Fruit fly (Drosophila melanogaster) whole organism, prepupa: ENCODE data around the gene IFT57.
A peak's percentile ranks its signal among the peaks of the same experiment; 100 is the strongest.

Source experiments
- Blimp-1 ChIP-seq: fragments of 200-800 bp; sonication (Bioruptor generic); optimal IDR thresholded peaks from 3 replicates; lab custom pipeline; 2017; ENCODE audit warnings: missing biosample characterization, missing genetic modification characterization, mild to moderate bottlenecking, moderate library complexity, missing genetic modification reagents
- CG10631 ChIP-seq: fragments of 200-800 bp; sonication (Bioruptor generic); optimal IDR thresholded peaks from 2 replicates; lab custom pipeline; 2016; ENCODE audit warnings: missing biosample characterization, missing genetic modification characterization
- CG10669 ChIP-seq: fragments of 200-800 bp; sonication (Bioruptor generic); optimal IDR thresholded peaks from 3 replicates; lab custom pipeline; 2018; ENCODE audit warnings: missing biosample characterization, mild to moderate bottlenecking, missing genetic modification characterization, moderate library complexity
- CG11294 ChIP-seq: fragments of 200-800 bp; sonication (Bioruptor generic); IDR thresholded peaks from 2 replicates; pipeline ENCODE4 v1.3.6; 2022; ENCODE audit warnings: missing biosample characterization, missing genetic modification characterization
- CG11902 ChIP-seq: fragments of 200-800 bp; sonication (Bioruptor generic); optimal IDR thresholded peaks from 3 replicates; lab custom pipeline; 2016; ENCODE audit warnings: missing biosample characterization, missing genetic modification characterization
- CG15336 ChIP-seq: fragments of 200-800 bp; sonication (Bioruptor generic); IDR thresholded peaks from 2 replicates; pipeline ENCODE4 v1.3.6; 2022; ENCODE audit warnings: missing biosample characterization, missing genetic modification characterization
- CG3032 ChIP-seq: fragments of 200-800 bp; optimal IDR thresholded peaks from 2 replicates; lab custom pipeline; 2019; ENCODE audit warnings: missing biosample characterization, mild to moderate bottlenecking, missing genetic modification characterization, moderate library complexity
- CG31627 ChIP-seq: fragments of 200-800 bp; sonication (Bioruptor generic); optimal IDR thresholded peaks from 3 replicates; lab custom pipeline; 2016; ENCODE audit warnings: missing biosample characterization, missing genetic modification characterization
- CG32006 ChIP-seq: fragments of 200-800 bp; sonication (Bioruptor generic); optimal IDR thresholded peaks from 3 replicates; lab custom pipeline; 2017; ENCODE audit warnings: missing biosample characterization, mild to moderate bottlenecking, missing genetic modification characterization
- CG34406 ChIP-seq: fragments of 200-800 bp; sonication (Bioruptor generic); optimal IDR thresholded peaks from 3 replicates; lab custom pipeline; 2016; ENCODE audit warnings: missing biosample characterization, missing genetic modification characterization
- CG3919 ChIP-seq: fragments of 200-800 bp; sonication (Bioruptor generic); optimal IDR thresholded peaks from 3 replicates; lab custom pipeline; 2016; ENCODE audit warnings: missing biosample characterization, missing genetic modification characterization
- CG4318 ChIP-seq: fragments of 200-800 bp; sonication (Bioruptor generic); optimal IDR thresholded peaks from 3 replicates; lab custom pipeline; 2017; ENCODE audit warnings: missing biosample characterization, mild to moderate bottlenecking, missing genetic modification characterization
- CG6163 ChIP-seq: fragments of 200-800 bp; sonication (Bioruptor generic); IDR thresholded peaks from 3 replicates; pipeline ENCODE4 v1.3.6; 2022; ENCODE audit warnings: missing biosample characterization, missing genetic modification characterization
- CG6792 ChIP-seq: fragments of 200-800 bp; sonication (Bioruptor generic); optimal IDR thresholded peaks from 3 replicates; lab custom pipeline; 2016; ENCODE audit warnings: missing biosample characterization, missing genetic modification characterization
- CG6808 ChIP-seq: fragments of 200-800 bp; sonication (Bioruptor generic); optimal IDR thresholded peaks from 3 replicates; lab custom pipeline; 2017; ENCODE audit warnings: missing biosample characterization, missing genetic modification characterization, mild to moderate bottlenecking, moderate library complexity, missing genetic modification reagents
- CG6854 ChIP-seq: fragments of 200-800 bp; sonication (Bioruptor generic); optimal IDR thresholded peaks from 2 replicates; lab custom pipeline; 2017; ENCODE audit warnings: missing biosample characterization, mild to moderate bottlenecking, missing genetic modification characterization
- CG7368 ChIP-seq: fragments of 200-800 bp; sonication (Bioruptor generic); optimal IDR thresholded peaks from 3 replicates; lab custom pipeline; 2016; ENCODE audit warnings: missing biosample characterization, missing genetic modification characterization
- CG8119 ChIP-seq: fragments of 200-800 bp; sonication (Bioruptor generic); IDR thresholded peaks from 3 replicates; pipeline ENCODE4 v1.3.6; 2022; ENCODE audit warnings: missing biosample characterization, missing genetic modification characterization
- CG8319 ChIP-seq: fragments of 200-800 bp; sonication (Bioruptor generic); optimal IDR thresholded peaks from 3 replicates; lab custom pipeline; 2016; ENCODE audit warnings: missing biosample characterization, missing genetic modification characterization
- CG8632 ChIP-seq: fragments of 200-800 bp; sonication (Bioruptor generic); optimal IDR thresholded peaks from 3 replicates; lab custom pipeline; 2016; ENCODE audit warnings: missing biosample characterization, missing genetic modification characterization
- CG9139 ChIP-seq: fragments of 200-800 bp; sonication (Bioruptor generic); optimal IDR thresholded peaks from 3 replicates; lab custom pipeline; 2017; ENCODE audit warnings: missing biosample characterization, mild to moderate bottlenecking, missing genetic modification characterization
- Eip75B ChIP-seq: fragments of 200-800 bp; sonication (Bioruptor generic); optimal IDR thresholded peaks from 3 replicates; lab custom pipeline; 2016; ENCODE audit warnings: missing biosample characterization, missing genetic modification characterization
- Eip78C ChIP-seq: fragments of 200-800 bp; sonication (Bioruptor generic); peaks from one replicate; lab custom pipeline; 2016; ENCODE audit warnings: missing biosample characterization, missing genetic modification characterization
- Eip93F ChIP-seq: fragments of 200-800 bp; sonication (Bioruptor generic); optimal IDR thresholded peaks from 2 replicates; lab custom pipeline; 2016; ENCODE audit warnings: missing biosample characterization, mild to moderate bottlenecking, missing genetic modification characterization
- Ets21C ChIP-seq: fragments of 200-800 bp; sonication (Bioruptor generic); optimal IDR thresholded peaks from 3 replicates; lab custom pipeline; 2016; ENCODE audit warnings: missing biosample characterization, missing genetic modification characterization
- Ets96B ChIP-seq: fragments of 200-800 bp; optimal IDR thresholded peaks from 2 replicates; lab custom pipeline; 2019; ENCODE audit warnings: missing biosample characterization, mild to moderate bottlenecking, missing genetic modification characterization, moderate library complexity
- Gug ChIP-seq: fragments of 200-800 bp; sonication (Bioruptor generic); IDR thresholded peaks from 2 replicates; pipeline ENCODE4 v1.3.6; 2022; ENCODE audit warnings: missing biosample characterization, missing genetic modification characterization
- Hr4 ChIP-seq: fragments of 200-800 bp; sonication (Bioruptor generic); optimal IDR thresholded peaks from 3 replicates; lab custom pipeline; 2016; ENCODE audit warnings: missing biosample characterization, missing genetic modification characterization
- Lpt ChIP-seq: fragments of 200-800 bp; sonication (Bioruptor generic); optimal IDR thresholded peaks from 3 replicates; lab custom pipeline; 2016; ENCODE audit warnings: missing biosample characterization, missing genetic modification characterization
- Smox ChIP-seq: fragments of 200-800 bp; sonication (Bioruptor generic); optimal IDR thresholded peaks from 3 replicates; lab custom pipeline; 2016; ENCODE audit warnings: missing biosample characterization, missing genetic modification characterization
- Sox14 ChIP-seq: fragments of 200-800 bp; sonication (Bioruptor generic); optimal IDR thresholded peaks from 3 replicates; lab custom pipeline; 2016; ENCODE audit warnings: missing biosample characterization, missing genetic modification characterization
- Sox15 ChIP-seq: fragments of 200-800 bp; sonication (Bioruptor generic); optimal IDR thresholded peaks from 3 replicates; lab custom pipeline; 2016; ENCODE audit warnings: missing biosample characterization, missing genetic modification characterization
- achi ChIP-seq: fragments of 200-800 bp; sonication (Bioruptor generic); optimal IDR thresholded peaks from 3 replicates; lab custom pipeline; 2016; ENCODE audit warnings: missing biosample characterization, missing genetic modification characterization
- cyc ChIP-seq: fragments of 200-800 bp; sonication (Bioruptor generic); optimal IDR thresholded peaks from 3 replicates; lab custom pipeline; 2016; ENCODE audit warnings: missing biosample characterization, missing genetic modification characterization
- dsx ChIP-seq: fragments of 200-800 bp; optimal IDR thresholded peaks from 3 replicates; lab custom pipeline; 2019; ENCODE audit warnings: missing biosample characterization, mild to moderate bottlenecking, missing genetic modification characterization, moderate library complexity; ENCODE audit not compliant: poor library complexity, severe bottlenecking
- eg ChIP-seq: fragments of 200-800 bp; sonication (Bioruptor generic); IDR thresholded peaks from 3 replicates; pipeline ENCODE4 v1.3.6; 2022; ENCODE audit warnings: missing biosample characterization, missing genetic modification characterization
- esn ChIP-seq: fragments of 200-800 bp; sonication (Bioruptor generic); optimal IDR thresholded peaks from 2 replicates; lab custom pipeline; 2016; ENCODE audit warnings: missing biosample characterization, mild to moderate bottlenecking, missing genetic modification characterization, moderate library complexity
- fd59A ChIP-seq: fragments of 200-800 bp; sonication (Bioruptor generic); optimal IDR thresholded peaks from 2 replicates; lab custom pipeline; 2017; ENCODE audit warnings: missing biosample characterization, mild to moderate bottlenecking, missing genetic modification characterization, missing genetic modification reagents
- fd85E ChIP-seq: fragments of 200-800 bp; sonication (Bioruptor generic); optimal IDR thresholded peaks from 3 replicates; lab custom pipeline; 2016; ENCODE audit warnings: missing biosample characterization, missing genetic modification characterization
- fkh ChIP-seq: fragments of 200-800 bp; sonication (Bioruptor generic); optimal IDR thresholded peaks from 3 replicates; lab custom pipeline; 2017; ENCODE audit warnings: missing biosample characterization, mild to moderate bottlenecking, missing genetic modification characterization, moderate library complexity
- net ChIP-seq: fragments of 200-800 bp; sonication (Bioruptor generic); optimal IDR thresholded peaks from 3 replicates; lab custom pipeline; 2016; ENCODE audit warnings: missing biosample characterization, missing genetic modification characterization
- pdm3 ChIP-seq: fragments of 200-800 bp; sonication (Bioruptor generic); optimal IDR thresholded peaks from 3 replicates; lab custom pipeline; 2016; ENCODE audit warnings: missing biosample characterization, missing genetic modification characterization
- salr ChIP-seq, 2 experiments: fragments of 200-800 bp; sonication (Bioruptor generic); optimal IDR thresholded peaks; 3 replicates each; lab custom pipeline; 2016 to 2018; ENCODE audit warnings: missing biosample characterization in 2 of 2, missing genetic modification characterization in 2 of 2, mild to moderate bottlenecking in 1 of 2
- ss ChIP-seq, 2 experiments: fragments of 200-800 bp; sonication (Bioruptor generic); optimal IDR thresholded peaks; 2 replicates in 1 of 2; 3 replicates in 1 of 2; lab custom pipeline; 2017 to 2018; ENCODE audit warnings: mild to moderate bottlenecking in 2 of 2, missing biosample characterization in 2 of 2, missing genetic modification characterization in 2 of 2, moderate library complexity in 1 of 2
- svp ChIP-seq: fragments of 200-800 bp; sonication (Bioruptor generic); peaks from one replicate; lab custom pipeline; 2016; ENCODE audit warnings: missing biosample characterization, missing genetic modification characterization
- vri ChIP-seq: fragments of 200-800 bp; sonication (Bioruptor generic); optimal IDR thresholded peaks from 3 replicates; lab custom pipeline; 2016; ENCODE audit warnings: missing biosample characterization, mild to moderate bottlenecking, missing genetic modification characterization

The IFT57 gene

dm6 chr2L:3562435-3562834 is 31.8 kb downstream of the IFT57 start (continued):
- TF ChIP-seq CG6854 (GFP tag; lab: Kevin White, UChicago), result no peak
- peak; percentile 14 for TF ChIP-seq CG34406 (GFP tag; lab: Kevin White, UChicago)
- no peak for TF ChIP-seq Gug (GFP tag; lab: Robert Waterston, UW)
- TF ChIP-seq dsx, result peak; percentile 58
- no peak for TF ChIP-seq CG7368 (GFP tag; lab: Kevin White, UChicago)
- peak; percentile 36 for TF ChIP-seq cyc
- peak; percentile 4 for TF ChIP-seq vri (GFP tag; lab: Kevin White, UChicago)
- TF ChIP-seq CG4318, result no peak
- peak; percentile 49 for TF ChIP-seq CG3919 (GFP tag; lab: Kevin White, UChicago)
- TF ChIP-seq fd59A, result peak; percentile 58
- TF ChIP-seq CG9139 (GFP tag; lab: Kevin White, UChicago), result peak; percentile 18
- no peak for TF ChIP-seq CG11294 (GFP tag; lab: Robert Waterston, UW)
- TF ChIP-seq, all 60 proteins: peak for 39

- no peak for TF ChIP-seq fd85E (GFP tag; lab: Kevin White, UChicago)
- peak; percentile 29 for TF ChIP-seq Eip78C
- peak; percentile 44 for TF ChIP-seq svp (GFP tag; lab: Kevin White, UChicago)
- peak; percentile 64 for TF ChIP-seq Blimp-1 (GFP tag; lab: Kevin White, UChicago)
- no peak for TF ChIP-seq CG10631 (GFP tag; lab: Kevin White, UChicago)
- no peak for TF ChIP-seq CG6792 (GFP tag; lab: Kevin White, UChicago)
- TF ChIP-seq eg (GFP tag; lab: Robert Waterston, UW), result no peak
- TF ChIP-seq net, result no peak
- TF ChIP-seq CG8319 (GFP tag; lab: Kevin White, UChicago), result no peak
- TF ChIP-seq CG6808, result no peak
These were observed 34.0 kb downstream of the IFT57 start for dm6 chr2L:3564556-3564955.

dm6 chr2L:3566532-3566931 is 35.9 kb downstream of the IFT57 start:
- TF ChIP-seq CG8119 (GFP tag; lab: Robert Waterston, UW) (peak; percentile 58), Ets96B (peak; percentile 56), CG3919 (GFP tag; lab: Kevin White, UChicago) (peak; percentile 75), Sox15 (peak; percentile 4), CG6792 (GFP tag; lab: Kevin White, UChicago) (peak; percentile 58), CG3032 (tag; lab: Kevin White, UChicago) (peak; percentile 58), CG6808 (peak; percentile 56), svp (GFP tag; lab: Kevin White, UChicago) (peak; percentile 90), Eip78C (peak; percentile 80), fd59A (peak; percentile 47), achi (GFP tag; lab: Kevin White, UChicago) (peak; percentile 52), CG15336 (GFP tag; lab: Robert Waterston, UW) (peak; percentile 41; the same call in 1 of the 2 replicates), net (peak; percentile 2), vri (GFP tag; lab: Kevin White, UChicago) (peak; percentile 31), CG32006 (GFP tag; lab: Kevin White, UChicago) (peak; percentile 51), fd85E (GFP tag; lab: Kevin White, UChicago) (no peak), Smox (GFP tag; lab: Kevin White, UChicago) (peak; percentile 60), CG6163 (GFP tag; lab: Robert Waterston, UW) (peak; percentile 79), Eip93F (no peak), CG11902 (GFP tag; lab: Kevin White, UChicago) (peak; percentile 20), ss (GFP tag; optimal IDR thresholded peaks at IDR 0.05; lab: Kevin White, UChicago) (peak; percentile 38 to 41), CG31627 (GFP tag; lab: Kevin White, UChicago) (peak; percentile 66), CG8632 (peak; percentile 30), CG6854 (GFP tag; lab: Kevin White, UChicago) (no peak), CG11294 (GFP tag; lab: Robert Waterston, UW) (no peak), Lpt (GFP tag; lab: Kevin White, UChicago) (no peak), Eip75B (peak; percentile 44), Ets21C (GFP tag; lab: Kevin White, UChicago) (peak; percentile 55), CG4318 (no peak), esn (GFP tag; lab: Kevin White, UChicago) (peak; percentile 60), Blimp-1 (GFP tag; lab: Kevin White, UChicago) (no peak), pdm3 (GFP tag; lab: Kevin White, UChicago) (peak; percentile 57), Hr4 (GFP tag; lab: Kevin White, UChicago) (peak; percentile 15), CG10631 (GFP tag; lab: Kevin White, UChicago) (peak; percentile 71), salr (GFP tag; optimal IDR thresholded peaks at IDR 0.05; lab: Kevin White, UChicago) (peak in 1 of 2 experiments; percentile 22), fkh (no peak), Sox14 (GFP tag; lab: Kevin White, UChicago) (peak; percentile 71), CG10669 (GFP tag; lab: Kevin White, UChicago) (peak; percentile 24)
